Worm (Caenorhabditis elegans): ENCODE results near the gene C25F9.10.

C25F9.10 gene

DNA sequence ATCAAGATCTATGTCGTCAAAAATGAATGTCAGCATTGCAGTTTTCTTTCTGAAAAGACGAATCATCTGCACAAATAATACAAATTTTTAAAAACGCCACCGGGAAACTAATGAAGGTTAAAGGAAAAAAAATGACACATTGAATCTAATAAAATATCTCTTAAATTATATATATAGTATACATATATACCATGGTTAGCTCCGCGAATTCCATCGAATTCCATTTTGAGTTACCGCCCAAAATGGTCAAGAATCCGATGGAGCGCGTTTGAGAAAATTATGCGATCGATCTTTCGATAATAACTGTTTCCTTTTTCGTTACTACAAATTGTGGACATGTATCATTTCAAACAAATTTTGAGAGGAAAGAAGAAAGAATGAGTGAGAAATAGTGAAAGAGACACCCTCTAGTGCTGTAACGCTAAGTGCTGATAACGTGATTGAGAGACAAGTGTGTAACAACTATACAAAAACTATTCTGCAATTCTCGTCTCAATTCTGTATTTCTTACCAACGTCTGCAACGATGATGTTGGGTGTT lies at the start of gene C25F9.10, which contains the start of gene C25F9.6:
TSS of gene C25F9.10 (plus strand) at position 454 of the 540 bp plus-strand sequence.
TSS of gene C25F9.6 (minus strand) at position 51 of the 540 bp plus-strand sequence.
- TF ChIP-seq unc-62 (GFP tag; optimal IDR thresholded peaks at IDR 0.05) = no peak

DNA sequence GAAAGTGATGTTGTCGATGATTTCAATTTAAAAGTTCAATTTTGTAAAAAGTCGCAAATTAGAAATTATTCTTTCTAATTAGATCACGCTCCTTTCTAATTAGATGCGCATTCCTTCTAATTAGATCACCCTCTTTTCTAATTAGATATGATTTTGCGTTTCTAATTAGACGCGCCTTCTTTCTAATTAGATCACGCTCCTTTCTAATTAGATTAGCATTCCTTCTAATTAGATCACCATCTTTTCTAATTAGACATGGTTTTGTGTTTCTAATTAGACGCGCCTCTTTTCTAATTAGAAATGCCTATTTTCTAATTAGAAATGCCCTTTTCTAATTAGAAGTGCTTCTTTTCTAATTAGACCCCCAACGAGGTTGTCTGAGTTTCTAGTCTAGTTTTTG lies 48.8 kb upstream of the C25F9.10 start:
- no peak for TF ChIP-seq unc-62 (GFP tag; optimal IDR thresholded peaks at IDR 0.05)

DNA sequence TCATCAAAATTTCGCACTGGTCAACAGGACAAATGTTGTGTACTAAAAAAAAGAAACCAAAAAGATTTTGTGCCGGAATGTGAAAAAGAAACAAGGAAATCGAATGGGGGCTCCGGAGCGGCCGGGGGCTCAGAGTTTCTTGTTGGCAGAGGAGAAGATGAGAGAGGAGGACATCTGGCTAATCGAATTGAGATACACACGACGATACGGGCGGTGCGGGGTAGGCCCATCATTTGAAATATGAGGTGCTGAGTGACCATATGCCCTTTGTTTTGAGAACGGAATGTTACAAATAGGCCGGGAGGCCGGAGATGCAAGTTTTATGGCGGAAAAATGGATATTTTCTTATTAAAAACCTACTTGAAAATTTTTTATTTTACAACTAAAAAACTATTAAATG lies 47.5 kb upstream of the C25F9.10 start:
- no peak for TF ChIP-seq unc-62 (GFP tag; optimal IDR thresholded peaks at IDR 0.05)

DNA sequence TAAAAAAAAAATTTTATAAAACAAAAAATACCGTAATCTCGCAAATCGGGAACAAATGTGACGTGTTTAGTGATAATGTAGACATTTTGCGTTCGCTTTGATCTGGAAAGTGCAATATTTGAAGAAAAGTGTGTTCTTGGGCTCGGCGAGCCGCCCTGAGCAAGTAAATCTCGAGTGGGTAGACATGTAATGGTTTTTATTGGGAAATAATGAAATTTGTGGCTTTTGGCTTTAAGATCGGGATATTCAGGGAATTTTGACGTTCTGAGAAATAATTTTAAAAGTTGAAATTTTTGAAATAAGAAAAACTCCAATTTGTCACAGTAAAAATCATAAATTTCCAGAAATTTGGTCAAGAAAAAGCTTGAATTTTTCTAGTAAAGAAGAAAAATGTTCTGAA lies 43.0 kb upstream of the C25F9.10 start, which contains the start of gene C14B4.2:
TSS of gene C14B4.2 (minus strand) at position 101 of the 400 bp plus-strand sequence.
- no peak for TF ChIP-seq unc-62 (GFP tag; optimal IDR thresholded peaks at IDR 0.05)

DNA sequence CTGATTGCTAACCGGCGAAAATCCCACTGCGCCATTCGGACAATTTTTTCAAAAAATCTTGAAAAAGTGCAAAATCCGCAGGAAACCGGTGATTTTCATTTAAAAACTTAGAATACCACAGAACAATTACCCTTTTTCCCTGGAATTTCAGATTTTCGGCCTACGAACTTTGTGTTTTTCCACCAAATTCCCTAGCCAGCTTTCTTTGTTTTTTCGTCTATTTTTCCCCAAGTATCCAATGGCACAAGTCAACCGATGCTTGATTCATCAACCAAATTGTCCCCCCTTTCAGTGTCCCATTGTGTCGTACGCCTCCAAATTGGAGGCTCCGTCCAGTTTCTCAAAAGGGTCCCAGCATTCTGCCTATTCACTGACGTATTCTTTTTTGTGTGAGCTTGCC lies 35.3 kb upstream of the C25F9.10 start, which contains the start of gene Y43F8A.1:
TSS of gene Y43F8A.1 (plus strand) at position 301 of the 400 bp plus-strand sequence.
- TF ChIP-seq unc-62 (GFP tag; optimal IDR thresholded peaks at IDR 0.05) = no peak

DNA sequence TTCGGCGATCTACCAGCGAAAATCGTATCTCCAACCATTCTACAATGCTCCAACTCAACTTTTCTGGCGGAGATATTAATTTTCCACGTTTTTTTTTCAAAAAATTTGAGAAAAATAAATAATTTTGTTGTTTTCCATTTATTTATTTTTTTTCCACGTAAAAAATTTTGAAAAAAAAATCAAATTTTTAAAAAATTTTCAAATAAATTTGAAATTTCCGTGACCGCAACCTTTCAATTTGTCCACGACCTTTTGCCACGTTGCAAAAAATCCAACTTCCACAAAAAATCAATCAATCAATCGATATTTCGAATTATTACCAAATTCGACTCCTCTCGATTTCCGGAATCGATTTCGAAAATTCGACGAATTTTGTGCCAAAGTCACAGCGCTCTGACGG lies 34.3 kb upstream of the C25F9.10 start, which contains the start of gene Y43F8A.2:
TSS of gene Y43F8A.2 (plus strand) at position 301 of the 400 bp plus-strand sequence.
- no peak for TF ChIP-seq unc-62 (GFP tag; optimal IDR thresholded peaks at IDR 0.05)

DNA sequence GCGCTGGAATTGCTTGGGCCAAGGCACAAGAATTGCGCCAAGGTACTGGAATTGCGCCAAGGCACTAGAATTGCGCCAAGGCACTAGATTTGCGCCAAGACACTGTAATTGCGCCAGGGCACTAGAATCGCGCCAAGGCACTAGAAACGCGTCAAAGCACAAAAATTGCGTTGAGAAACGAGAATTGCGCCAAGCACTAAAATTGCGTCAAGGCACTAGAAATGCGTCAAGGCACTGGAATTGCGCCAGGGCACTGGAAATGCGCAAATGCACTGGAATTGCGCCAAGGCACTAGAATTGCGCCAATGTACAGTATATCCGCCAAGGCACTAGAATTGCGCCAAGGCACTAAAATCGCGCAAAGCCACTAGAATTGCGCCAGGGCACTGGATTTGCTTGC lies 33.8 kb upstream of the C25F9.10 start:
- TF ChIP-seq unc-62 (GFP tag; optimal IDR thresholded peaks at IDR 0.05) = no peak

DNA sequence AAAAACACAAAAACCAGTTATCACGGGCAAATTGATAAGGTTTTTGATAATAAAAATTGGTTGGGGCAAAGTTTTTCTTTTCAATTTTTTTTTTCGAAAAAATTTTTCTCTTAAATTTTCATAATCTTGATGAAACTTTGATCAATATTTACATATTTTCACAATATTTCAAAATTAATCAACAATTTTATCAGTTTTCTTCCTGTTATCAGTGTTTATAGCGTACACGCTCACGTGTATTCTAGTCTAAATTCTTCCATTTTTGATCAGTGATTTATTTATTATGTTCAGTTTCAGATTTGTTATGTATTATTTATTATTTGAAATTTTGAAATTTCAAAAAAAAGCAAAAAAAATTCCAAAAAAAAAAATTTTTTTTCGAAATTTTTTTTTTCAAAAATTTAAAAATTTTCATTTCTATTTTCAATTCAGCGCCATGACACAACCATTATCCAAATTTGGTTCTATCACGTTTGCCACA lies 28.5 kb upstream of the C25F9.10 start, which contains the start of gene nceh-1:
TSS of gene nceh-1 (plus strand) at position 431 of the 481 bp plus-strand sequence.
- no peak for TF ChIP-seq unc-62 (GFP tag; optimal IDR thresholded peaks at IDR 0.05)

DNA sequence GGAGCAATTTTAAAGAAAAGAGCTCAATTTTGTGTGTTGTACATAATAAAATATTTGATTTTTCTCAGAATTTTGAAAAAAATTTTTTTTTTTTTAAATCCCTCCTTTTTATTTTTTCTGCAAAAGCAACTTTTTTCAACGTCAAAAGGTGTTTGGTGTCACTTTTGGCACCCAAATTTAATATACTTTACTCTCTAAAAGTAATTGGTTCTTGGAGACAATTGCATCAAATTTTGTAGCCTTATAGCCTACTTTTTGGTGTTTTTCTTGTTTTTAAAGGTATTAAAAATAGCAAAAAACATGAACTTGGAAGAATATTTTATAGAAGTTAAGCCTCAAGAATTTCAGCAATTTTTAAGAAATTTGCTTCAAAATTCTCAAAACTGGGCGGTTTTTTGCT lies 24.6 kb upstream of the C25F9.10 start, which contains the start of gene srw-84:
TSS of gene srw-84 (plus strand) at position 301 of the 400 bp plus-strand sequence.
- no peak for TF ChIP-seq unc-62 (GFP tag; optimal IDR thresholded peaks at IDR 0.05)

DNA sequence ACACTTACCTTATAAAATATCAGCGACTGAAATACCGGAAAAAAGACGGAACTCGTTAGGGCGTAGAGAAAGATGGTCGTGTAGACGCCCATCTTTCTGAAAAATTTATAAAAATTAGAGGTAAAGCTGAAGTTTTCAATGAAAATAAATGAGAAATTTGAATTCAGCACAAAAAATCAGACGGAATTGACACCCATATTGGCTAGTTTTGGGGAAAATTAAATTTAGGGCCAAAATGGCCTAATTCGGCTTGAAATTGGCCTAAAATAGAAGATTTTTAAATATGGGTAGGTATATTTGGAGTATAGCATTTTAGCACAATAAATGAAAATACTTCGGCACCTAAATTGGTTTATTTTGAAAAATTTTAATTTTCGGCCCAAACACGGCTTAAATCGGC lies 15.5 kb upstream of the C25F9.10 start, which contains the start of gene slcr-46.2:
TSS of gene slcr-46.2 (minus strand) at position 101 of the 400 bp plus-strand sequence.
- TF ChIP-seq unc-62 (GFP tag; optimal IDR thresholded peaks at IDR 0.05) = no peak

DNA sequence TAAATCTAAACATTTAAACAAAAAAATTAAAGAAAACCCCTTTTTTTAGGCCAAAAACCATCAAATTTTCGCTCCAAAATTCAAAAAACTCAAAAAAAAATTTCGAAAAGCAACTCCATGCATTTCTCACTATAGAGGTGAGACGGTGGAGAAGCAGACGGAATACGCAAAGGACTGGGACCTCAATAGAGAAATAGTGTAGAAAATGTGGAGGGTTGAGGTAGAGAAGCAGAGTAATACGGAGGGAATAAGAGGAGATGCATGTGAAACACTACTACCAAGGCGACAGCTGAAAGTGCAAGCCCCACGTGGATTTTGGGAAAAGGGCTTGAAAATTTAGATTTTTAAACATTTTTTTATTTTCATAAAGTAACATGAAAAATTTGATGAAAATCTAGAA lies 14.3 kb upstream of the C25F9.10 start:
- no peak for TF ChIP-seq unc-62 (GFP tag; optimal IDR thresholded peaks at IDR 0.05)

DNA sequence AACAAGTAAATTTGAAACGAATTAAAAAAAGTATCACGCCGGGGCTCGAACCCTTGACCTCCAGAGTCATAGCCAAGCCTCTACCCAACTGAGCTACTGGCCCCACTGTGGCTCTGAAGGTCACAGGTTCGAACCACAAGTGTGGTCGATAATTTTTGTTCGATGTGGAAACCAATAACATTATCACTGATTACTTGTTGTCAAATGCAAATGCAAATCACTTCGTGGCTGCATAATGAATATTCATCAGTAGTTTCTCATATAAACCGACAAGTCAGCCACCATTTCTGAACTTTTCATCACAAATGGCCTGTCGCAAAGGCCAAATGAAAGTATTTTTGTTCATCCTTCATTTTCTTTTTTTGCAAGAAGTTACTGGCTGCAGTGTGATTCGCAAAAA lies 10.8 kb upstream of the C25F9.10 start, which contains the start of gene C25F9.8:
TSS of gene C25F9.8 (plus strand) at position 301 of the 400 bp plus-strand sequence.
- TF ChIP-seq unc-62 (GFP tag; optimal IDR thresholded peaks at IDR 0.05) = no peak

DNA sequence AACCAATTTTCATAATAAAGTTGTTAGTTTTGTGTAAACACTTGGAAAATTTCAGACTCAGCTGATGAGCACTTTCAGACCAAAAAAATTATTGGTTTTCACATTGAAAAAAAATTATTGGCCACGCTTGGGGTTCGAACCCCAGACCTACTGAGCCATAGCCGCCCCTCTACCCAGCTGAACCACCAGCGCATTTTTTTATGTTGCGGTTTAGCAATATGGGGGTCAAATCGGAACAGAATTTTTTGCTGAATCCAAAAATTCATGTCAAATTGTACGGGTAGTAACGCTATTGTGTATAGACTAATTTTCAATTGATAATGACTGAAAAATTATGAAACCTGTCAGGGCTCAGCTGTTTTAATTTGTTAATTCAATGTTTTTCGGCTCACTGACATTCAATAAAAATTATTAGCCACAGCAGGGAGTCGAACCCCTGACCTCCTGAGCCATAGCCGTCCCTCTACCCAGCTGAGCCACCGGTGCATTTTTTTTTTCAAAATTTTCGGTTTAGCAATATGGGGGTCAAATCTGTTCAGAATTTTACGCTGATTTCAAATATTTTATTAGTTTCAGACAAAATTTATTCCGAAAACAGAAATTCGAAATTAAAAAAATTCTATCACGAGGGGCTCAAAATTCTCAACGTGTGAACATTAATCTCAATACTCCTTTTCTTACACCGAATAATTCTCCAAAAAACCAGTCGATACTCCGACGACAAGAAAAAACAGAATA lies 8.8 kb upstream of the C25F9.10 start:
- no peak for TF ChIP-seq unc-62 (GFP tag; optimal IDR thresholded peaks at IDR 0.05)

DNA sequence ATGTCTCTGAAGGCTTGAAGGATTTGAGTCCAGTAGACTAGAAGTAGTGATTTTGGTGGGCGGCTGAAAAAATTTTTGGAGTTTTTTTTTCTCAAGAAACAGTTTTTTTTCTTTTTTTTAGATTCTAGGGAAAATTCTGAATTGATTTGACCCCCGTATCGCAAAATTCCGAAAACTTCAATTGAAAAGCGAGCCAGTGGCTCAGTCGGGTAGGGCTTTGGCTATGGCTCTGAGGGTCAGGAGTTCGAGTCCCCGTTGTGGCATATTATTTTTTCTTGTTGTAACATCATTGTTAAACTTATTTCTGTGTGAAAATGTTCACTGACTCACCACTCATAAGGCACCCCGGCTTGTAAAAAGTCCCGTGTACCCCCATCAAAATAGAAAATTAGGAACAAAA lies 7.1 kb upstream of the C25F9.10 start:
- TF ChIP-seq unc-62 (GFP tag; optimal IDR thresholded peaks at IDR 0.05) = no peak

DNA sequence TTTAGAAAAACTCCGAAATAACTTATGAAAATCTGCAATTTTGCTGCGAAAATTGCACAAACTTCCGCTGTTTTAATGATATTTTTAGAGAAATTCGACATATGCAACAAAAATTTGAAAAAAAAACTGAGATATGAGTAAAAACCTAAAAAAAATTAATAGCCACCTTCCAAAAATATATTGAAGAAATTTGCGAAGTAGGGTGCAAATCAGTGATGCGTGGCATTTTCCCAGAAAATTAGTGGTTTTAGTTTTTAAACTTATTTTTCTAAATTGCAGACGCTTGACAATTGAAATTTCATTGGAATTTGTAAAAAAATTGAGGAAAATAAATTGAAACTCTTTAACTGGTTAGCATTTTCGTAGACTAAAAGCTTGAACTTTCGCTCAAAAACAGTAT lies 6.6 kb upstream of the C25F9.10 start, which contains the start of gene C25F9.13:
TSS of gene C25F9.13 (minus strand) at position 101 of the 400 bp plus-strand sequence.
- TF ChIP-seq unc-62 (GFP tag; optimal IDR thresholded peaks at IDR 0.05) = no peak

DNA sequence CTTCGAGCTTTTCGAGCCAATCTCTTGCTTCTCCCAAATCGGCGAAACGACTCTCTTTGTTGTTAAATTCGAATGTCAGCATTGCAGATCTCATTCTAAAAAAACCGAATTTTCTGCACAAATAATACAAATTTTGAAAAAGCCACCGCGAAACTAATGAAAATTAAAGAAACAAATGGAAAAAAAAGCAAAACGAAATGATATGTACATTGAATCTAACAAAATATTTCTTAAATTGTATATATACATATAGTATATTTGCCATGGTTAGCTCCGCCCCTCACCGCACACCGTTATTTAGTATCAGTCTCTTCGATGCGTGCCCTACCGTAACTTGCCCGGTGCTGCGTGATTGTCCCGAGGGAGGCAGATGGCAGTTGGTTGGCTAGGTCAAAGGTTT lies 4.9 kb upstream of the C25F9.10 start, which contains the start of gene srw-86:
TSS of gene srw-86 (minus strand) at position 101 of the 400 bp plus-strand sequence.
- TF ChIP-seq unc-62 (GFP tag; optimal IDR thresholded peaks at IDR 0.05) = no peak

All from whole organism, dauer.